Worm (Caenorhabditis elegans): ENCODE data around the gene ver-4.

ver-4 gene

DNA sequence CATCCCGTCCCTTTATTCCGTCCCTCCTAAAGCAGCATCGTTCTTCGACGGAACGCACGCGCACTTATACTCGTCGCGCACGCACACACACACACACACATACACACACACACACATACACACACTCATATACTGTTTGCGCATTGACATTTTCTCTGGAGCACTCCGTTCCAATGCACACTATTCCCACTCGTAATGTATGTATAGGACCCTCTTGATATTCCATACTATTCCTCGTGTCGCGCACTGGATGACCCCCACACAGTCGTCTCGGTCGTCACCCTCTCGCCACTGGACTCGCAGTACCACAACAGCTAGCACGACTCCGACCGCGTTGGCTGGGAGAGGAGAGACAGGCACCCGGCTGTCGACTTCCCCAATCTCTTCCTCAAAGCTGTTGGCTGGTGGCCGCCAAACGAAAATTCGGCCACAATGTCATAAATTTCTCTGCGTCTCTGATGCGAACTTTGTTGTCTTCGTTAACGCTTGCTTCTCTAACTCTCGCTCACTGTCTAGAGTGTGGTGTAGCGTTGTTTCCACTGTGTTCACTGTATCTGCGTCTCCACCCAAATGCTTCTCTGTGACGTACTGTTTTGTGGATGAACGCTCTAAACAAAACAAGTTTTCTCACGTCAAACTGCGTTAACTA lies 49.0 kb downstream of the ver-4 start:
- TF ChIP-seq unc-120 (tag; optimal IDR thresholded peaks at IDR 0.05; ENCODE audit: poor library complexity, severe bottlenecking) (peak; percentile 23), mab-5 (tag; optimal IDR thresholded peaks at IDR 0.05) (no peak), ceh-83 (GFP tag; optimal IDR thresholded peaks at IDR 0.05) (no peak), sem-2 (GFP tag; optimal IDR thresholded peaks at IDR 0.05) (no peak), ceh-39 (tag; optimal IDR thresholded peaks at IDR 0.05) (peak; percentile 39), tbx-8 (GFP tag; optimal IDR thresholded peaks at IDR 0.05) (no peak), ceh-43 (GFP tag; optimal IDR thresholded peaks at IDR 0.05) (no peak), snpc-4 (tag; optimal IDR thresholded peaks at IDR 0.05) (no peak), cnd-1 (tag; optimal IDR thresholded peaks at IDR 0.05) (peak; percentile 82), hlh-1 (tag; optimal IDR thresholded peaks at IDR 0.05) (peak; percentile 91), mep-1 (tag; optimal IDR thresholded peaks at IDR 0.05) (peak; percentile 46), pha-4 (tag; optimal IDR thresholded peaks at IDR 0.05) (peak; percentile 93), elt-1 (tag; optimal IDR thresholded peaks at IDR 0.05; ENCODE audit: borderline replicate concordance, insufficient read depth) (no peak), ztf-11 (tag; optimal IDR thresholded peaks at IDR 0.05) (peak; percentile 90), nhr-237 (tag; optimal IDR thresholded peaks at IDR 0.05) (peak; percentile 79), bed-3 (GFP tag; optimal IDR thresholded peaks at IDR 0.05) (no peak), unc-62 (GFP tag; optimal IDR thresholded peaks at IDR 0.05) (peak; percentile 86), nhr-2 (tag; optimal IDR thresholded peaks at IDR 0.05) (peak; percentile 70), nhr-12 (tag; optimal IDR thresholded peaks at IDR 0.05) (no peak), lin-32 (GFP tag; optimal IDR thresholded peaks at IDR 0.05) (peak; percentile 63), ham-2 (GFP tag; optimal IDR thresholded peaks at IDR 0.05) (peak; percentile 99), sptf-1 (tag; optimal IDR thresholded peaks at IDR 0.05) (peak; percentile 77), unc-39 (tag; optimal IDR thresholded peaks at IDR 0.05) (no peak), nhr-28 (tag; optimal IDR thresholded peaks at IDR 0.05) (no peak), nhr-76 (tag; optimal IDR thresholded peaks at IDR 0.05) (no peak), blmp-1 (tag; optimal IDR thresholded peaks at IDR 0.05) (no peak), elt-3 (tag; optimal IDR thresholded peaks at IDR 0.05) (no peak), lsy-2 (tag; optimal IDR thresholded peaks at IDR 0.05) (peak; percentile 53), ces-1 (GFP tag; optimal IDR thresholded peaks at IDR 0.05) (peak; percentile 86), lin-13 (tag; optimal IDR thresholded peaks at IDR 0.05) (peak; percentile 65), drap-1 (GFP tag; optimal IDR thresholded peaks at IDR 0.05) (peak; percentile 79), M03D4.4 (tag; optimal IDR thresholded peaks at IDR 0.05) (peak; percentile 61), zip-8 (tag; optimal IDR thresholded peaks at IDR 0.05) (no peak), flh-1 (GFP tag; optimal IDR thresholded peaks at IDR 0.05) (no peak), mls-2 (tag; optimal IDR thresholded peaks at IDR 0.05) (peak; percentile 80)

ce11 chrX:11031869-11032268 lies 49.7 kb downstream of the ver-4 start:
- TF ChIP-seq elt-3 (tag; optimal IDR thresholded peaks at IDR 0.05) (no peak), lsy-2 (tag; optimal IDR thresholded peaks at IDR 0.05) (no peak), ces-1 (GFP tag; optimal IDR thresholded peaks at IDR 0.05) (peak; percentile 68)

- no peak for TF ChIP-seq pha-4 (tag; optimal IDR thresholded peaks at IDR 0.05)
- TF ChIP-seq ztf-11 (tag; optimal IDR thresholded peaks at IDR 0.05), result no peak
- no peak for TF ChIP-seq mab-5 (tag; optimal IDR thresholded peaks at IDR 0.05)
- no peak for TF ChIP-seq ceh-39 (tag; optimal IDR thresholded peaks at IDR 0.05)
- TF ChIP-seq ham-2 (GFP tag; optimal IDR thresholded peaks at IDR 0.05), result no peak
- no peak for TF ChIP-seq M03D4.4 (tag; optimal IDR thresholded peaks at IDR 0.05)
- no peak for TF ChIP-seq zip-8 (tag; optimal IDR thresholded peaks at IDR 0.05)
- TF ChIP-seq lsy-2 (tag; optimal IDR thresholded peaks at IDR 0.05), result no peak
- TF ChIP-seq nhr-76 (tag; optimal IDR thresholded peaks at IDR 0.05), result no peak
- TF ChIP-seq flh-1 (GFP tag; optimal IDR thresholded peaks at IDR 0.05), result no peak
- TF ChIP-seq hlh-1 (tag; optimal IDR thresholded peaks at IDR 0.05), result no peak
- no peak for TF ChIP-seq unc-62 (GFP tag; optimal IDR thresholded peaks at IDR 0.05)
These were observed 50.3 kb downstream of the ver-4 start for ce11 chrX:11032412-11032811.

All from whole organism, mixed stage, embryonic.